Worm (Caenorhabditis elegans) whole organism, L4/young adult: ENCODE measurements around the gene cpna-2.

Experiments used
- W03F9.2 ChIP-seq: fragments of 150-350 bp; optimal IDR thresholded peaks from 2 replicates; lab custom pipeline; 2014; ENCODE audit warnings: missing biosample characterization, missing genetic modification characterization
- dao-5 ChIP-seq: sonication (generic microtip); optimal IDR thresholded peaks from 2 replicates; lab custom pipeline; 2016; ENCODE audit warnings: missing genotype, missing genetic modification characterization, moderate library complexity, missing compliant biosample characterization
- him-1 ChIP-seq: sonication (generic microtip); optimal IDR thresholded peaks from 2 replicates; lab custom pipeline; 2016; ENCODE audit warnings: missing genotype, missing genetic modification reagents, missing genetic modification characterization, missing compliant biosample characterization

The cpna-2 gene

DNA sequence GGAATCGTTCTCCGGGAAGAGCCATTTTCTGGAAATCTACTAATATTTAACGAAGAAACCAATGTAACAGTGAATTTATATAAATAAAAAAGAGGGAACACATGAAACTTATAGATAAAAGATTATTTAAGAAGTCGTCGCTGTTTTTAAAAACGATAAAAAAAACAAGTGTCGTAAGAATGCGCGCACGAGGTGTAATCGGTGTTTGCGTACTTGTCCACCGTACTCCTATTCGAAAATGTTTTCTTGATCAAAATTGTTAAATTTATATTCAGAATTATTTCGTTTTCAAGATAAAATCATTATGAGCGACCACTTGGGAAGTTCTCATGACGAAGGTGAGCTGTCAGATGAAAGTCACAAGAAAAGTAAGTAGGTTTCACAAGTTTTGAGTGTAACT lies 25.7 kb upstream of the cpna-2 start, which contains the start of the genes moa-2 and cdk-11.1:
Gene moa-2, minus strand, starts transcription at position 25 of the 400 bp plus-strand sequence.
Gene cdk-11.1, plus strand, starts transcription at position 227 of the 400 bp plus-strand sequence.
- no peak for TF ChIP-seq W03F9.2
- no peak for TF ChIP-seq dao-5 (tag; lab: Kevin White, UChicago)
- TF ChIP-seq him-1 (tag; lab: Kevin White, UChicago): no peak

DNA sequence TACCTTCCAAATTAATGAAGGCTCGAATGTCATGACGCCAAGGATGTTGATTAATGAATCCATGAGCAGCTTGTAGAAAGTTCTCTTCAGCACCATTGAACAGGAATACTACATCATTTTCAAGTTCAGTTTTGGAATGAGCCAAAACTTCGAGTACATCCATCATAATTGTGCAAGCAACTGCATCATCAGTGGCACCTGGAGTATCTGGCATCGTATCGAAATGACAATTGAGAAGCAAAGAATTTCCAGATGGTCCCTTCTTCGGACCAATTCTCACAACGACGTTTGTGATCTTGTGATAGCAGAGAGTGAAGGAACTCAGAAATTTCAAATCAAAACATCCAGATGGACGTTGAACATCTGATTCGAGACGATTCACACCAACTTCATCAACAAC lies 20.3 kb upstream of the cpna-2 start:
- TF ChIP-seq him-1 (tag; lab: Kevin White, UChicago) (no peak), dao-5 (tag; lab: Kevin White, UChicago) (no peak)

DNA sequence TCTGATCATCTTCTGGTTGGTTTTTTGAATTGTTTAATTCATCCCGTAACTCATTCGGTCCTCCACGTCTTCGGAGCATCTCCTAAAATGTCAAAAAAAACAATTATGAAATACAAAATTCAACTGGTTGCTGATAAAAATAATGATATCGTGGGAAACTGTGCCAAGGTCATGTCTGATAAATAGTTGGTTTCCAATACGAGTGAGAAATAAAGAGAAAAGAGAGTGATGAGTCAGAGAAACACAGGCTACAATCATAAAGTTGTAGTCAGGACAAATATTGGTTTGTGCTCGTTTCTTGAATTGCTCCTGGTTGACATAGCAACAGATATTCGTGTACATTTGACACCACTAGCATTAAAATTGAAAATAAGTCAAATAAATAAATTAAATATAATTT lies 19.6 kb upstream of the cpna-2 start, which contains the start of gene B0495.7:
Gene B0495.7, minus strand, starts transcription at position 82 of the 400 bp plus-strand sequence.
- TF ChIP-seq W03F9.2: no peak
- TF ChIP-seq him-1 (tag; lab: Kevin White, UChicago): no peak

DNA sequence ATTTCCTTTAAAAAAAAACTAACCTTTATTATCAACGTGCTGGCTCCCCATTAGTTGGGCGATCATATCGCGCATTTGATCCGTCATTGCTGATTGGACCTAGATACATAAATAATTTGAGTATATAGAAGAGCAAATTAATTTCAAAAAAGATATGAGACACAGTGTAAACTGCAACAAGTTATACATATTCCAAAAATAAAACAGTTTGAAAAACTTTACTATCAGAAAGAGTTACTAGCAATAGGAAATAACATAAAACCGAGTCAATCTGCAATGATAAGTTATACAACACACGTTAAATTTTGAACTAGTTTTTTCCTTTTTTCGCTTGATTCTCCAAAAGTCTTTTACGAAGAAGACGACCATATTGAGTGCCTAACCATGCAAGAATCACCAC lies 17.3 kb upstream of the cpna-2 start, which contains the start of gene luc-7L:
Gene luc-7L, minus strand, starts transcription at position 101 of the 400 bp plus-strand sequence.
- no peak for TF ChIP-seq W03F9.2
- no peak for TF ChIP-seq dao-5 (tag; lab: Kevin White, UChicago)
- TF ChIP-seq him-1 (tag; lab: Kevin White, UChicago): no peak

DNA sequence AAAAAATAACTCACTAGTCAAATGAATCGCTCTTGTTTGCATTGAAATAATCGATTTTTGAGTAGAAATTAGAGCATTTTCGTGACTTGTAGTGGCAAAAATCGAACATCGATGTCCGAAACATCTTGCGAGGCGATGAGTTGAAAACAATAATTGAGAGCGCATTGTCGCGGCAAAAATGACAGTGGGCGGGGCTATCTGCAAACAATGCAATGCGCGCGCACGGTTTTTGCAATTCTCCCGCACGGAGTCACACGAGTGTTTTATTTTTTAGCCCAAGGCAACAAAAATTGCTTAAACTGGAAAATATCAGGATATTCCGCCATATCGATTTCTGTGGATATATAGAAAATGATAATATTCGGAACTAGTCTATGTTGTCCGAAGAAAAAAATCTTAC lies 16.2 kb upstream of the cpna-2 start, which contains the start of gene B0495.9:
Gene B0495.9, minus strand, starts transcription at position 171 of the 400 bp plus-strand sequence.
- TF ChIP-seq him-1 (tag; lab: Kevin White, UChicago): peak; percentile 78
- peak; percentile 14 for TF ChIP-seq W03F9.2
- TF ChIP-seq dao-5 (tag; lab: Kevin White, UChicago): no peak

DNA sequence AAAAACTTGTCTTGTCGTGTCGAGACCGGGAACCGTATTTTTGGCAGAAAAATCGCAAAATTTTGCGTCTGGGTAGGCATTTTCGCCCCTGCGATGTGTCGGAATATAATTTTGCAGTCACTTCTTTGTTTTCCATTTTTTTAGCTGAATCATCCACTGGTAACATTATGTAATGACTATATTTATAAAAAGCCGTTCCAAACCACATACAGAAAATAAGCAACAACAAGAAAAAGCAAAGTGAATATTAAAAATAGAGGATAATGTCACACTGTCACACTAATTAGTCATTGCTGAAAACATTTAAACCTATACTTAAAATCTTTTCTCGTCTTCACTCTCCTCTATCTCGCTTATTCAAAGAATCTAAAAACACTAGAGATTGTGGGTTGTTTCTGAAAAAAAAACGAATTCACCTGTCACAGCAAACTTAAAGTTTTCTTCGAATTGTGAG lies 15.4 kb upstream of the cpna-2 start, which contains the start of gene sre-1:
Gene sre-1, plus strand, starts transcription at position 404 of the 454 bp plus-strand sequence.
- TF ChIP-seq W03F9.2 (no peak), dao-5 (tag; lab: Kevin White, UChicago) (no peak), him-1 (tag; lab: Kevin White, UChicago) (no peak)

DNA sequence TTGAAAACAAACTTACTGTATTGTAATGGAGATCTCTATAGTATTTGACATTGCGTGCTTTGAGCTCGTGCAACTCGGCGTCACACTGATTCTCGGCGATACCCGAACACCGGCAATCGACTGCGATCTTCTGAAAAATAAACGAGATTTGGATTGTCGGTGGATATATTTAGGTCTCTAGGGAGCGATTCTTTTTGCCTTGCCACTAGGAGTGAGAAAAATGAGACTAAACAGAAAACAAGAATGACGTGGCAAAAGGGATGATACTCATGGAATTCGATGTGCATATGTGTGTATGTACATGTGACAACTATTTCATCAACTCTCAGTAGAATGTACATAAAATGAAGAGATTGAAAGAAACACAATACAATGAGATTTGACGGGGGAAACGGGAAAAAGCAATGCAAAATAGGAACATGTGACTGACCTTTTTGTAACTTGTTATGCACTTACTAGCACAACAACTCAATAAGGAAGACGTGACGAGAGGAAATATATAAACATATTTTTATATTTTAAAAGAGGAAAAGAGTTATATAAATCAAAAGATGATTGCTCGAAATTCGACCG lies 10.0 kb upstream of the cpna-2 start:
- no peak for TF ChIP-seq W03F9.2
- no peak for TF ChIP-seq him-1 (tag; lab: Kevin White, UChicago)
- TF ChIP-seq dao-5 (tag; lab: Kevin White, UChicago): no peak

DNA sequence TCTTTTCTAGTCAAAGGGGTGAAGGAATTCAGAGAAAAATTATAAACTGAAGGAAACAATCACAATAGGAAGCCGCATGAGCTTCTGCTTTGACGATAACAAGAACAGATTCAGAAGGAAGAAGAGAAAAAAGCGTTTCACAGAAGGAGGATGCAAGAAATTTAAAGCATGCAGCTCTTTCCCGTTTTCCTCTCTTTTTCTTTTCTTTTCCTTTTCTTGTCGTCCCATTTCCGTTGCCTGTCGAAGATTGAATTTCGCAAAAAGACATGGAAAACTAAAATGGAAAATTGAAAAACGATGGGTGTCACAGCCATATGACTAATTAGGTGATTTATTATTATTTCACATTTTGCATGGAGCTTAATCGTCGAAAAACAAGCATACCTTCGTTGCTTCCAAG lies 8.6 kb upstream of the cpna-2 start:
- TF ChIP-seq W03F9.2 (no peak), dao-5 (tag; lab: Kevin White, UChicago) (no peak), him-1 (tag; lab: Kevin White, UChicago) (no peak)

DNA sequence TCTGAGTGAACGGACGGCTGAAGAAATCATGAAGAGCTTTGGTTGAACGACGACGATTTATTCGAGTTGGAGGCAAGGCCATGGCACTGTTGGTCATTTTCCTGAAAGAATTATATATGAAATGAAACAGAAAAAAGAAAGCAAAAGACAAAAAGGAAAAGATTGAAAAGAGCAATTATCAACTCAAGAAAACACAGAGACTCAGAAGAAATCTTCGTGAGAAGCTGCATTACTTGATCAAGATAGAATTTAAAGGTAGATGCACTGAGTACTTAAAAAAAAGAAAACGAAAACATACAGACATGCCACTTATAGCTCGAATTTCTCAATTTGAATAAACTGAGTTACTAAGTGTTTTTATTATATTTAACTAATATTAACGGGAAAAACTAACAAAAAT lies 6.2 kb upstream of the cpna-2 start, which contains the start of gene cpna-5:
Gene cpna-5, minus strand, starts transcription at position 101 of the 400 bp plus-strand sequence.
- no peak for TF ChIP-seq dao-5 (tag; lab: Kevin White, UChicago)
- no peak for TF ChIP-seq him-1 (tag; lab: Kevin White, UChicago)
- TF ChIP-seq W03F9.2: no peak

DNA sequence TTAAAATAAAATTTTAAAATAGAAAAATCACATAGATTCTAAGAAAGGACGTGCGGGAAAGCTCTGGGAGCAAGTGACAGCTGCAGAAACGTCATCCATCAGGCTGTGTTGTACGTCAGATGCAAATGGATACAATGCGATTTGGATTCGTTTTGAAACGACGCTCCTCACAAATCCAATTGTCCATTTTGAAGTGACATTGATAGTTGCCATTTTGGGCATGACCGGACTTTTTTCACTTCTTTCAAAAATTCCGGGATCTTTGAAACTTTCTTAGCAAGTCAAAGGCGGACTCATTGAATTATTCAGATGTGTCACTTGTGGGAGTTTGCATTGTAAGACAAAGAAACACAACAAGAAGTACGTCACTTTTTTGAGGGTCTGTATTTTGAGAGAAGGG lies 5.7 kb upstream of the cpna-2 start:
- TF ChIP-seq him-1 (tag; lab: Kevin White, UChicago) (no peak), W03F9.2 (no peak), dao-5 (tag; lab: Kevin White, UChicago) (no peak)

DNA sequence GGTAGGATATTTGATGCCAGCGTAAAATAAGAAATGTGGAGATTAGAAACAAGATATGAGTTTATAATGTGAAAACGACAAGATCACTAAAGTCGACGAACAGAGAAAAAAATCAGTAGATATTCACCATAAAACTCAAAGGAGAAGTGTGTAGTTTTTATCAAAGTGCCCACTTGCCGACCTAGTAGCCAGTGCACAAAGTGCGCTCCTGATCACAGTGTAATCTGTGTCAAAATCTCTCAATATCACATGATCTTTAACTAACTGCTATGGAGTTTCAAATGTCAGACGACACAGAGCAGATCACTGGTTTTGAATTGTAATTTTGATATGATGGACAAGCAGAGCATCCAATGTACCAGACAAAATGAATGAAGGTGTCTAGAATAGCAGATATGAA lies 4.2 kb upstream of the cpna-2 start:
- TF ChIP-seq dao-5 (tag; lab: Kevin White, UChicago) (no peak), him-1 (tag; lab: Kevin White, UChicago) (no peak), W03F9.2 (no peak)

DNA sequence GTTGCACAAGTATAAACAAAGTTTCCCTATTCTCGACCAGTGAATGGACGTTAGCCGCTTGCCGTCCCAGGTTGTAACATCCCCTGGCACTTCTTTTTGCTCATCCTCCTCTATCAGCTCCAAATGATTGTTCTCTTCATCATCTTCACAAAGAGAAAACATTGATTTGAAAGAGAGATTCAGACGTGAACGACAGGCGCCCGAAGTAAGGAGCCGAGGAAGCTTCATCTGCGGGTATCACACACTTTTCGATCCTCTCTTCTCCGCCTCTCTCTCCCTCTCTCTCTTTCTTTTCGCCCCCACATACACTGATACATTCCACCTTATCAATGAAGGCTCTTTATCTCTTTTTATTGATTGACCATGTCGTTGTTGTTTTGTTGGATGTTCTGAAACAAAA lies 1.9 kb upstream of the cpna-2 start:
- TF ChIP-seq W03F9.2: no peak
- no peak for TF ChIP-seq dao-5 (tag; lab: Kevin White, UChicago)
- TF ChIP-seq him-1 (tag; lab: Kevin White, UChicago): no peak

DNA sequence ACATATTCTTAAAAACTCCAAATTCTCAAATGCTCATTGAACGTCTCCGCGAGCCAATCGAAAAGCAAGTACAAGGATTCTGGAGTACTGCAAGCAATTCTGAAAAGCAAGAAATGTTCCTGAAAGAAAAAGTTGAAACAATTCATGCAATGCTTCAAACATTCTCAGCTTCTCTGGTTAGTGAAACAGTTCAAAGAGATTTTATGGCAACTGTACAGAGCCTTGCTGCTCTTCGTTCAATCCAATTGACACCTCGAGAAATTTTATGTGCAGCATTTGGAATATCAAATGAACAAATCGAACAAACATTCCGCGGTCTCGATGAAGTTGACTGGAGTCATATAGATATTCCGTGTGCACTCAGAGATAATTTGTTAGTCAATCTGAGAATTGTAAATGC lies 12.0 kb downstream of the cpna-2 start:
- TF ChIP-seq him-1 (tag; lab: Kevin White, UChicago): no peak
- TF ChIP-seq W03F9.2: no peak
- no peak for TF ChIP-seq dao-5 (tag; lab: Kevin White, UChicago)

DNA sequence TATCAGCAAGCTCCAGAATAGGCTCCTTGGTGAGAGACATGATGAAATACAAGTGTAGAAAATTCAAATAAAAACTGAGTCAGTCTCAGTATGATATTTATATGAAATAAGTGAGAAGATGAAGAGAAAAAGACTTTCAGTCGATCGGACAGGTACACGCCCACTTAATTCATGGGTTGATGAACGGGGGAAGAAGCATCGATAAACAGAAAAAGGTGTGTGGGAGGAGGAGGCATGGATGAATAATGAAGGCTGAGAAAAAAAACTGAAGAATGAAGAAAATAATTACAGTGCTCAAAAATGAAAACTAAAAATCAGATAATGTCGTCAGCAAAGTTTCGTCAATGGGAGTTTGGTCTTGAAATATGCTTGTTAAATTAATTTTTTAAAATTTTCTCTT lies 28.8 kb downstream of the cpna-2 start, which contains the start of gene trx-1:
Gene trx-1, minus strand, starts transcription at position 101 of the 400 bp plus-strand sequence.
- TF ChIP-seq him-1 (tag; lab: Kevin White, UChicago) (no peak), dao-5 (tag; lab: Kevin White, UChicago) (no peak)
